Worm (Caenorhabditis elegans) whole organism, young adult: ENCODE results near the gene C56G2.15.

Experiments
- F37B4.10 ChIP-seq: fragments of 200-800 bp; sonication (Bioruptor generic); IDR thresholded peaks from 2 replicates; pipeline ENCODE4 v1.3.6; 2022; ENCODE audit warnings: missing genetic modification characterization, missing compliant biosample characterization
- aptf-2 ChIP-seq: fragments of 200-800 bp; sonication (Bioruptor generic); conservative IDR thresholded peaks from 2 replicates; pipeline ENCODE4 v1.3.6; 2022; ENCODE audit warnings: missing genetic modification reagents, missing genetic modification characterization, missing compliant biosample characterization
- fkh-3 ChIP-seq: sonication (generic microtip); optimal IDR thresholded peaks from 2 replicates; lab custom pipeline; 2016; ENCODE audit warnings: mild to moderate bottlenecking, missing genetic modification characterization, missing compliant biosample characterization
- let-526 ChIP-seq: fragments of 200-800 bp; sonication (Bioruptor generic); IDR thresholded peaks from 2 replicates; pipeline ENCODE4 v1.3.6; 2022; ENCODE audit warnings: missing genetic modification reagents, missing genetic modification characterization, missing compliant biosample characterization
- mel-28 ChIP-seq: sonication (generic microtip); optimal IDR thresholded peaks from 2 replicates; lab custom pipeline; 2016; ENCODE audit warnings: borderline replicate concordance, mild to moderate bottlenecking, missing genetic modification characterization, missing compliant biosample characterization
- nfyb-1 ChIP-seq: fragments of 200-800 bp; sonication (Bioruptor generic); IDR thresholded peaks from 2 replicates; pipeline ENCODE4 v1.3.6; 2022; ENCODE audit warnings: missing genetic modification reagents, missing genetic modification characterization, missing compliant biosample characterization
- nhr-120 ChIP-seq: fragments of 200-800 bp; sonication (Bioruptor generic); IDR thresholded peaks from 2 replicates; pipeline ENCODE4 v1.3.6; 2022; ENCODE audit warnings: missing genetic modification characterization, missing compliant biosample characterization
- snpc-3.4 ChIP-seq: sonication (generic microtip); optimal IDR thresholded peaks from 2 replicates; lab custom pipeline; 2017; ENCODE audit warnings: missing genetic modification characterization, mild to moderate bottlenecking, missing compliant biosample characterization, antibody characterized with exemption, moderate library complexity, missing genotype, missing genetic modification reagents
- snpc-4 ChIP-seq, 5 experiments: fragments of 150-350 bp in 1 of 5; sonication (generic microtip) in 4 of 5; optimal IDR thresholded peaks; 2 replicates each; lab custom pipeline; 2014 to 2018; ENCODE audit warnings: missing genetic modification characterization in 5 of 5, missing biosample characterization in 3 of 5, antibody characterized with exemption in 2 of 5, mild to moderate bottlenecking in 2 of 5, missing compliant biosample characterization in 2 of 5, missing genotype in 2 of 5, moderate library complexity in 2 of 5, missing genetic modification reagents in 1 of 5
- unc-130 ChIP-seq: sonication (generic microtip); optimal IDR thresholded peaks from 2 replicates; lab custom pipeline; 2016; ENCODE audit warnings: missing genetic modification reagents, missing genetic modification characterization, missing compliant biosample characterization
- unc-62 ChIP-seq: fragments of 150-350 bp; optimal IDR thresholded peaks from 2 replicates; lab custom pipeline; 2014; ENCODE audit warnings: missing biosample characterization, missing genetic modification reagents, missing genetic modification characterization

- peak; percentile 29 for TF ChIP-seq mel-28 (tag; lab: Kevin White, UChicago)
- no peak for TF ChIP-seq aptf-2 (GFP tag; lab: Robert Waterston, UW)
- no peak for TF ChIP-seq unc-130 (GFP tag; lab: Kevin White, UChicago)
- TF ChIP-seq fkh-3: peak; percentile 22
- TF ChIP-seq F37B4.10: no peak
- no peak for TF ChIP-seq snpc-3.4 (tag; lab: Kevin White, UChicago)
- no peak for TF ChIP-seq unc-62 (GFP tag; lab: Kevin White, UChicago)
- no peak for TF ChIP-seq snpc-4 (GFP tag; optimal IDR thresholded peaks at IDR 0.05; lab: Kevin White, UChicago)
- TF ChIP-seq snpc-4 (tag; optimal IDR thresholded peaks at IDR 0.05; lab: Kevin White, UChicago): no peak
- no peak for TF ChIP-seq let-526
- TF ChIP-seq nhr-120 (GFP tag; lab: Robert Waterston, UW): 0 out of 2 replicates have a peak, but pooled peaks have one; percentile 5
- TF ChIP-seq nfyb-1: peak; percentile 69
Measured at ce11 chrIII:6415306-6415973, 47.7 kb upstream of the C56G2.15 start, which contains the start of gene nas-4.
